Fruit fly (Drosophila melanogaster) whole organism, adult: Measurements from ENCODE around the gene CG14073.
A peak's percentile ranks its signal among the peaks of the same experiment; 100 is the strongest.

Source experiments
- CG11617 ChIP-seq: fragments of 200-800 bp; sonication (Bioruptor generic); optimal IDR thresholded peaks from 2 replicates; lab custom pipeline; 2017; ENCODE audit warnings: mild to moderate bottlenecking, missing biosample characterization, missing genetic modification reagents, missing genetic modification characterization
- CG12768 ChIP-seq: fragments of 200-800 bp; sonication (Bioruptor generic); optimal IDR thresholded peaks from 2 replicates; lab custom pipeline; 2017; ENCODE audit warnings: missing biosample characterization, missing genetic modification characterization, mild to moderate bottlenecking, moderate library complexity, missing genetic modification reagents
- CG14711 ChIP-seq: fragments of 200-800 bp; sonication (Bioruptor generic); optimal IDR thresholded peaks from 2 replicates; lab custom pipeline; 2018; ENCODE audit warnings: missing biosample characterization, mild to moderate bottlenecking, missing genetic modification characterization, moderate library complexity
- CG1620 ChIP-seq: fragments of 200-800 bp; sonication (Bioruptor generic); optimal IDR thresholded peaks from 2 replicates; lab custom pipeline; 2016; ENCODE audit warnings: missing biosample characterization, missing genetic modification characterization
- CG33017 ChIP-seq: fragments of 200-800 bp; sonication (Bioruptor generic); optimal IDR thresholded peaks from 2 replicates; lab custom pipeline; 2018; ENCODE audit warnings: missing biosample characterization, mild to moderate bottlenecking, missing genetic modification characterization, moderate library complexity
- CG5204 ChIP-seq: fragments of 200-800 bp; sonication (Bioruptor generic); optimal IDR thresholded peaks from 2 replicates; lab custom pipeline; 2016; ENCODE audit warnings: missing biosample characterization, missing genetic modification characterization
- CG7045 ChIP-seq: fragments of 200-800 bp; sonication (Bioruptor generic); optimal IDR thresholded peaks from 2 replicates; lab custom pipeline; 2017; ENCODE audit warnings: missing biosample characterization, mild to moderate bottlenecking, missing genetic modification characterization
- CG7101 ChIP-seq: fragments of 200-800 bp; sonication (Bioruptor generic); optimal IDR thresholded peaks from 2 replicates; lab custom pipeline; 2018; ENCODE audit warnings: missing biosample characterization, mild to moderate bottlenecking, missing genetic modification characterization, moderate library complexity
- Clk ChIP-seq: fragments of 200-800 bp; sonication (Bioruptor generic); optimal IDR thresholded peaks from 2 replicates; lab custom pipeline; 2017; ENCODE audit warnings: missing biosample characterization, missing genetic modification characterization
- Crg-1 ChIP-seq: fragments of 200-800 bp; sonication (Bioruptor generic); optimal IDR thresholded peaks from 2 replicates; lab custom pipeline; 2016; ENCODE audit warnings: missing biosample characterization, missing genetic modification characterization
- Hr96 ChIP-seq: fragments of 200-800 bp; sonication (Bioruptor generic); optimal IDR thresholded peaks from 2 replicates; lab custom pipeline; 2016; ENCODE audit warnings: missing biosample characterization, missing genetic modification characterization
- Mnt ChIP-seq: fragments of 200-800 bp; sonication (Bioruptor generic); optimal IDR thresholded peaks from 2 replicates; lab custom pipeline; 2016; ENCODE audit warnings: missing biosample characterization, mild to moderate bottlenecking, missing genetic modification characterization
- bab1 ChIP-seq: fragments of 200-800 bp; sonication (Bioruptor generic); optimal IDR thresholded peaks from 3 replicates; lab custom pipeline; 2019; ENCODE audit warnings: missing biosample characterization, mild to moderate bottlenecking, missing genetic modification characterization, moderate library complexity
- cic ChIP-seq: fragments of 200-800 bp; sonication (Bioruptor generic); optimal IDR thresholded peaks from 2 replicates; lab custom pipeline; 2017; ENCODE audit warnings: missing biosample characterization, mild to moderate bottlenecking, missing genetic modification characterization, moderate library complexity
- cnc ChIP-seq, 2 experiments: fragments of >200 bp; optimal IDR thresholded peaks; 2 replicates each; lab custom pipeline; 2017
- kay ChIP-seq: fragments of 200-800 bp; sonication (Bioruptor generic); peaks from one replicate; lab custom pipeline; 2016; ENCODE audit warnings: missing biosample characterization, missing genetic modification characterization, borderline replicate concordance
- ovo ChIP-seq: fragments of 200-800 bp; sonication (Bioruptor generic); optimal IDR thresholded peaks from 2 replicates; lab custom pipeline; 2016; ENCODE audit warnings: missing biosample characterization, missing genetic modification characterization
- pad ChIP-seq: fragments of 200-800 bp; sonication (Bioruptor generic); optimal IDR thresholded peaks from 3 replicates; lab custom pipeline; 2017; ENCODE audit warnings: missing biosample characterization, missing genetic modification characterization, mild to moderate bottlenecking, moderate library complexity, missing genetic modification reagents
- tj ChIP-seq: fragments of 200-800 bp; sonication (Bioruptor generic); optimal IDR thresholded peaks from 3 replicates; lab custom pipeline; 2017; ENCODE audit warnings: missing biosample characterization, mild to moderate bottlenecking, missing genetic modification characterization, moderate library complexity
- toe ChIP-seq: fragments of 200-800 bp; sonication (Bioruptor generic); optimal IDR thresholded peaks from 2 replicates; lab custom pipeline; 2016; ENCODE audit warnings: missing biosample characterization, missing genetic modification characterization

CG14073 gene

dm6 chr3L:18828318-18828717 is 7.8 kb upstream of the CG14073 start:
- no peak for TF ChIP-seq Mnt
- no peak for TF ChIP-seq toe (GFP tag; lab: Kevin White, UChicago)
- no peak for TF ChIP-seq CG7045 (GFP tag; lab: Kevin White, UChicago)
- TF ChIP-seq pad (GFP tag; lab: Kevin White, UChicago), result no peak
- TF ChIP-seq ovo (GFP tag; lab: Kevin White, UChicago), result no peak
- TF ChIP-seq cnc (optimal IDR thresholded peaks at IDR 0.05; lab: Kevin White, UChicago), result no peak
- no peak for TF ChIP-seq CG5204 (GFP tag; lab: Kevin White, UChicago)
- no peak for TF ChIP-seq Clk (GFP tag; lab: Kevin White, UChicago)
- TF ChIP-seq cic (GFP tag; lab: Kevin White, UChicago), result peak; percentile 10
- TF ChIP-seq CG33017, result no peak
- TF ChIP-seq CG7101 (tag; lab: Kevin White, UChicago), result no peak
- peak; percentile 57 for TF ChIP-seq bab1
- TF ChIP-seq Crg-1 (GFP tag; lab: Kevin White, UChicago), result no peak
- TF ChIP-seq tj (GFP tag; lab: Kevin White, UChicago), result no peak
- no peak for TF ChIP-seq CG12768
- TF ChIP-seq CG14711, result peak; percentile 23
- TF ChIP-seq kay (GFP tag; lab: Kevin White, UChicago), result peak; percentile 47
- TF ChIP-seq CG11617 (GFP tag; lab: Kevin White, UChicago), result no peak
- TF ChIP-seq CG1620 (GFP tag; lab: Kevin White, UChicago), result peak; percentile 13
- TF ChIP-seq Hr96, result no peak

- TF ChIP-seq ovo (GFP tag; lab: Kevin White, UChicago), result no peak
- no peak for TF ChIP-seq Clk (GFP tag; lab: Kevin White, UChicago)
- TF ChIP-seq CG7101 (tag; lab: Kevin White, UChicago), result no peak
- no peak for TF ChIP-seq CG14711
- no peak for TF ChIP-seq cnc (optimal IDR thresholded peaks at IDR 0.05; lab: Kevin White, UChicago)
- TF ChIP-seq CG11617 (GFP tag; lab: Kevin White, UChicago), result no peak
- no peak for TF ChIP-seq CG12768
- TF ChIP-seq pad (GFP tag; lab: Kevin White, UChicago), result no peak
- no peak for TF ChIP-seq Hr96
- no peak for TF ChIP-seq Crg-1 (GFP tag; lab: Kevin White, UChicago)
Measured at dm6 chr3L:18825993-18826392, 5.5 kb upstream of the CG14073 start.

- TF ChIP-seq CG33017 (no peak), kay (GFP tag; lab: Kevin White, UChicago) (no peak), CG7045 (GFP tag; lab: Kevin White, UChicago) (no peak), Crg-1 (GFP tag; lab: Kevin White, UChicago) (no peak), CG11617 (GFP tag; lab: Kevin White, UChicago) (no peak), CG5204 (GFP tag; lab: Kevin White, UChicago) (no peak)
Measured at dm6 chr3L:18824851-18825250, 4.4 kb upstream of the CG14073 start.

- TF ChIP-seq CG7045 (GFP tag; lab: Kevin White, UChicago) (no peak), Hr96 (no peak), bab1 (no peak), kay (GFP tag; lab: Kevin White, UChicago) (peak; percentile 93), CG7101 (tag; lab: Kevin White, UChicago) (no peak), CG14711 (no peak), CG12768 (no peak)
Measured at dm6 chr3L:18823870-18824561, 3.5 kb upstream of the CG14073 start.

- TF ChIP-seq CG14711 (no peak), Clk (GFP tag; lab: Kevin White, UChicago) (no peak), CG12768 (no peak), cnc (optimal IDR thresholded peaks at IDR 0.05; lab: Kevin White, UChicago) (no peak), kay (GFP tag; lab: Kevin White, UChicago) (no peak), cic (GFP tag; lab: Kevin White, UChicago) (no peak), CG7101 (tag; lab: Kevin White, UChicago) (no peak), Hr96 (no peak), pad (GFP tag; lab: Kevin White, UChicago) (no peak), CG7045 (GFP tag; lab: Kevin White, UChicago) (no peak), Crg-1 (GFP tag; lab: Kevin White, UChicago) (no peak), CG33017 (no peak), CG11617 (GFP tag; lab: Kevin White, UChicago) (no peak), bab1 (no peak), tj (GFP tag; lab: Kevin White, UChicago) (no peak), CG1620 (GFP tag; lab: Kevin White, UChicago) (no peak)
Measured at dm6 chr3L:18823221-18823514, 2.7 kb upstream of the CG14073 start.

dm6 chr3L:18822450-18823220 is 2.2 kb upstream of the CG14073 start, which contains the start of gene Cat:
TSS of gene Cat (plus strand) at chr3L:18822604.
- TF ChIP-seq CG33017, result peak; percentile 85
- peak; percentile 95 for TF ChIP-seq kay (GFP tag; lab: Kevin White, UChicago)
- no peak for TF ChIP-seq cnc (optimal IDR thresholded peaks at IDR 0.05; lab: Kevin White, UChicago)
- TF ChIP-seq Mnt, result peak; percentile 75
- peak; percentile 98 for TF ChIP-seq CG14711
- peak; percentile 77 for TF ChIP-seq toe (GFP tag; lab: Kevin White, UChicago)
- peak; percentile 84 for TF ChIP-seq ovo (GFP tag; lab: Kevin White, UChicago)
- peak; percentile 73 for TF ChIP-seq bab1
- peak; percentile 98 for TF ChIP-seq CG12768
- peak; percentile 36 for TF ChIP-seq pad (GFP tag; lab: Kevin White, UChicago)
- TF ChIP-seq CG11617 (GFP tag; lab: Kevin White, UChicago), result peak; percentile 97
- TF ChIP-seq cic (GFP tag; lab: Kevin White, UChicago), result peak; percentile 95
- peak; percentile 92 for TF ChIP-seq CG7045 (GFP tag; lab: Kevin White, UChicago)
- TF ChIP-seq Clk (GFP tag; lab: Kevin White, UChicago), result peak; percentile 69
- no peak for TF ChIP-seq CG5204 (GFP tag; lab: Kevin White, UChicago)
- peak; percentile 67 for TF ChIP-seq CG7101 (tag; lab: Kevin White, UChicago)
- peak; percentile 72 for TF ChIP-seq CG1620 (GFP tag; lab: Kevin White, UChicago)
- peak; percentile 92 for TF ChIP-seq tj (GFP tag; lab: Kevin White, UChicago)
- TF ChIP-seq Hr96, result no peak
- peak; percentile 64 for TF ChIP-seq Crg-1 (GFP tag; lab: Kevin White, UChicago)
